Worm (Caenorhabditis elegans) whole organism, L3 larva: ENCODE data around the gene F49E12.8.

ENCODE experiments used
- ama-1 ChIP-seq: fragments of 150-350 bp; optimal IDR thresholded peaks from 2 replicates; lab custom pipeline; 2018
- egl-5 ChIP-seq: fragments of 150-350 bp; optimal IDR thresholded peaks from 2 replicates; lab custom pipeline; 2017; ENCODE audit warnings: missing biosample characterization, missing genetic modification reagents, missing genetic modification characterization, inconsistent platforms
- lin-39 ChIP-seq: fragments of 150-350 bp; optimal IDR thresholded peaks from 2 replicates; lab custom pipeline; 2018; ENCODE audit warnings: missing biosample characterization, missing genetic modification reagents, missing genetic modification characterization
- nhr-11 ChIP-seq: fragments of 150-350 bp; optimal IDR thresholded peaks from 2 replicates; lab custom pipeline; 2014; ENCODE audit warnings: missing biosample characterization, missing genetic modification characterization
- nhr-25 ChIP-seq: sonication (generic microtip); optimal IDR thresholded peaks from 2 replicates; lab custom pipeline; 2017; ENCODE audit warnings: missing biosample characterization, missing genetic modification characterization
- nhr-28 ChIP-seq: fragments of 150-350 bp; optimal IDR thresholded peaks from 2 replicates; lab custom pipeline; 2014; ENCODE audit warnings: missing biosample characterization, missing genetic modification characterization
- nhr-76 ChIP-seq: fragments of 150-350 bp; sonication (generic microtip); optimal IDR thresholded peaks from 5 replicates; lab custom pipeline; 2014; ENCODE audit warnings: missing biosample characterization, missing genetic modification characterization
- pqm-1 ChIP-seq: fragments of 150-350 bp; optimal IDR thresholded peaks from 2 replicates; lab custom pipeline; 2017; ENCODE audit warnings: missing biosample characterization, missing genetic modification characterization, inconsistent platforms
- snpc-4 ChIP-seq: fragments of 150-350 bp; optimal IDR thresholded peaks from 2 replicates; lab custom pipeline; 2014; ENCODE audit warnings: missing biosample characterization, missing genetic modification characterization
- tbx-2 ChIP-seq: sonication (generic microtip); optimal IDR thresholded peaks from 2 replicates; lab custom pipeline; 2016; ENCODE audit warnings: mild to moderate bottlenecking, missing genetic modification characterization, missing compliant biosample characterization
- unc-39 ChIP-seq: sonication (generic microtip); optimal IDR thresholded peaks from 4 replicates; lab custom pipeline; 2017; ENCODE audit warnings: missing biosample characterization, missing genetic modification characterization
- unc-62 ChIP-seq: fragments of 150-350 bp; sonication (generic microtip); optimal IDR thresholded peaks from 4 replicates; lab custom pipeline; 2014; ENCODE audit warnings: missing biosample characterization, missing genetic modification reagents, missing genetic modification characterization
- zag-1 ChIP-seq: fragments of 150-350 bp; optimal IDR thresholded peaks from 2 replicates; lab custom pipeline; 2014; ENCODE audit warnings: missing biosample characterization, missing genetic modification characterization

DNA sequence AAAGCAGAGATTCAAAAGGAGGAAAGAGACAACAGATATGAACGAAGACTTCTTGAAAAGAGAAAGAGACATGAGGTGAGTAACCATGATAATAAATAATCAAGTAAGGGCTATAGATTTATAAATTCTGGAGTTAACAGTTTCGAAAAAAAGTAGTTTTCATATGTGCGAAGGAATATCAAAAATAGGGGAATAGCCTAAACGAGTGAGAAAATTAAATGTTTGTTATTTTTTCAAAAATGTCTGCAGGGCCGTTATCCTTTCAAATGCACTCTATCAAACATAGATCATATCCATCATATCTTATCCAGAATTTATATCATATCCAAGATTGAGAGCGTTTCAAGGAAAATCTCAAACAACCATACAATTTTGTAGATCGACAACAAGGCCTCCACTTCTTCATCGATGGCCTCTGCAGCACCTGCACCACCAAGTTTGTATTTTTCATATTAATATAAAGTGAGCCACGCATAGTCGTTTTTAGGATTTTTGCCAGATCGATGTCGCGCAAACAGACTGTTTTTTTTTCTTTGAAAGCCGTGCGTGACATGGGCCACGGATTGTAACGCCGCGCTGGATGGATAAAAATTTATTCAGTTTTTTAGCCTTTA lies 26.8 kb upstream of the F49E12.8 start:
- TF ChIP-seq ama-1 (lab: Kevin White, UChicago) (no peak), egl-5 (tag; lab: Kevin White, UChicago) (no peak), nhr-76 (tag; lab: Kevin White, UChicago) (no peak), unc-62 (no peak), tbx-2 (no peak), nhr-28 (tag; lab: Kevin White, UChicago) (no peak), snpc-4 (tag; lab: Kevin White, UChicago) (no peak), lin-39 (tag; lab: Kevin White, UChicago) (no peak), nhr-11 (tag; lab: Kevin White, UChicago) (no peak), unc-39 (tag; lab: Kevin White, UChicago) (no peak), zag-1 (tag; lab: Kevin White, UChicago) (no peak), nhr-25 (tag; lab: Kevin White, UChicago) (no peak), pqm-1 (tag; lab: Kevin White, UChicago) (no peak)
